Worm (Caenorhabditis elegans) whole organism, L2 larva: ENCODE measurements around the gene F09E5.8.
A peak's percentile ranks its signal among the peaks of the same experiment; 100 is the strongest.

Experiments
- C34F6.9 ChIP-seq: fragments of 150-350 bp; optimal IDR thresholded peaks from 2 replicates; lab custom pipeline; 2014; ENCODE audit warnings: missing biosample characterization, missing genetic modification characterization
- F13H6.1 ChIP-seq: sonication (generic microtip); optimal IDR thresholded peaks from 2 replicates; lab custom pipeline; 2016; ENCODE audit warnings: missing genetic modification characterization, missing compliant biosample characterization
- R02D3.7 ChIP-seq: fragments of 150-350 bp; optimal IDR thresholded peaks from 2 replicates; lab custom pipeline; 2014; ENCODE audit warnings: missing biosample characterization, missing genetic modification characterization
- Y55F3AM.14 ChIP-seq: fragments of 200-800 bp; sonication (Bioruptor generic); optimal IDR thresholded peaks from 2 replicates; lab custom pipeline; 2018; ENCODE audit warnings: mild to moderate bottlenecking, missing genetic modification characterization, missing compliant biosample characterization
- ZK546.5 ChIP-seq: sonication (generic microtip); optimal IDR thresholded peaks from 2 replicates; lab custom pipeline; 2017; ENCODE audit warnings: missing biosample characterization, missing genetic modification characterization
- alr-1 ChIP-seq: fragments of 150-350 bp; optimal IDR thresholded peaks from 2 replicates; lab custom pipeline; 2014; ENCODE audit warnings: missing biosample characterization, missing genetic modification characterization
- ama-1 ChIP-seq: fragments of 150-350 bp; optimal IDR thresholded peaks from 2 replicates; lab custom pipeline; 2018; ENCODE audit warnings: inconsistent platforms
- ceh-16 ChIP-seq: fragments of 150-350 bp; optimal IDR thresholded peaks from 2 replicates; lab custom pipeline; 2014; ENCODE audit warnings: missing biosample characterization, missing genetic modification characterization
- ceh-82 ChIP-seq: fragments of 150-350 bp; optimal IDR thresholded peaks from 2 replicates; lab custom pipeline; 2014; ENCODE audit warnings: missing biosample characterization, missing genetic modification characterization
- crh-2 ChIP-seq: sonication (generic microtip); optimal IDR thresholded peaks from 2 replicates; lab custom pipeline; 2017; ENCODE audit warnings: missing biosample characterization, missing genetic modification characterization
- dmd-4 ChIP-seq: sonication (generic microtip); optimal IDR thresholded peaks from 2 replicates; lab custom pipeline; 2017; ENCODE audit warnings: missing biosample characterization, missing genetic modification characterization
- egl-27 ChIP-seq: sonication (generic microtip); optimal IDR thresholded peaks from 3 replicates; lab custom pipeline; 2017; ENCODE audit warnings: missing biosample characterization, missing genetic modification reagents, missing genetic modification characterization
- fos-1 ChIP-seq: fragments of 150-350 bp; optimal IDR thresholded peaks from 2 replicates; lab custom pipeline; 2014; ENCODE audit warnings: missing biosample characterization, missing genetic modification characterization
- lin-13 ChIP-seq: fragments of 150-350 bp; optimal IDR thresholded peaks from 2 replicates; lab custom pipeline; 2014; ENCODE audit warnings: missing biosample characterization, missing genetic modification reagents, missing genetic modification characterization
- lsy-2 ChIP-seq, 2 experiments: fragments of 150-350 bp in 1 of 2; sonication (generic microtip) in 1 of 2; optimal IDR thresholded peaks; 2 replicates each; lab custom pipeline; 2014 to 2017; ENCODE audit warnings: missing biosample characterization in 2 of 2, missing genetic modification characterization in 2 of 2
- mab-5 ChIP-seq: fragments of 150-350 bp; optimal IDR thresholded peaks from 2 replicates; lab custom pipeline; 2014; ENCODE audit warnings: missing biosample characterization, missing genetic modification characterization
- mbf-1 ChIP-seq: sonication (generic microtip); optimal IDR thresholded peaks from 2 replicates; lab custom pipeline; 2017; ENCODE audit warnings: missing biosample characterization, missing genetic modification characterization
- mdl-1 ChIP-seq, 2 experiments: fragments of 150-350 bp in 1 of 2; sonication (generic microtip) in 1 of 2; optimal IDR thresholded peaks; 2 replicates each; lab custom pipeline; 2017; ENCODE audit warnings: missing biosample characterization in 2 of 2, missing genetic modification characterization in 2 of 2
- nhr-11 ChIP-seq: fragments of 150-350 bp; optimal IDR thresholded peaks from 2 replicates; lab custom pipeline; 2014; ENCODE audit warnings: missing biosample characterization, missing genetic modification characterization
- nhr-12 ChIP-seq: fragments of 150-350 bp; optimal IDR thresholded peaks from 2 replicates; lab custom pipeline; 2014; ENCODE audit warnings: missing biosample characterization, missing genetic modification characterization
- nhr-129 ChIP-seq: fragments of 150-350 bp; optimal IDR thresholded peaks from 2 replicates; lab custom pipeline; 2014; ENCODE audit warnings: missing biosample characterization, missing genetic modification characterization
- nhr-21 ChIP-seq: fragments of 150-350 bp; optimal IDR thresholded peaks from 2 replicates; lab custom pipeline; 2014; ENCODE audit warnings: missing biosample characterization, missing genetic modification characterization
- nhr-25 ChIP-seq: fragments of 150-350 bp; sonication (generic microtip); optimal IDR thresholded peaks from 3 replicates; lab custom pipeline; 2014; ENCODE audit warnings: missing biosample characterization, missing genetic modification characterization
- nhr-77 ChIP-seq: fragments of 150-350 bp; optimal IDR thresholded peaks from 2 replicates; lab custom pipeline; 2014; ENCODE audit warnings: missing biosample characterization, missing genetic modification characterization
- sma-3 ChIP-seq: sonication (generic microtip); optimal IDR thresholded peaks from 2 replicates; lab custom pipeline; 2016; ENCODE audit warnings: missing genetic modification reagents, missing genetic modification characterization, missing compliant biosample characterization
- sma-9 ChIP-seq, 2 experiments: fragments of 150-350 bp in 1 of 2; sonication (generic microtip) in 1 of 2; optimal IDR thresholded peaks; 2 replicates each; lab custom pipeline; 2014 to 2016; ENCODE audit warnings: missing genetic modification characterization in 2 of 2, mild to moderate bottlenecking in 1 of 2, missing biosample characterization in 1 of 2, missing compliant biosample characterization in 1 of 2, missing genetic modification reagents in 1 of 2, moderate library complexity in 1 of 2
- snpc-4 ChIP-seq: fragments of 150-350 bp; optimal IDR thresholded peaks from 2 replicates; lab custom pipeline; 2014; ENCODE audit warnings: missing biosample characterization, missing genetic modification characterization
- unc-55 ChIP-seq: fragments of 150-350 bp; sonication (generic microtip); optimal IDR thresholded peaks from 3 replicates; lab custom pipeline; 2014; ENCODE audit warnings: missing biosample characterization, missing genetic modification reagents, missing genetic modification characterization
- ztf-11 ChIP-seq: sonication (generic microtip); optimal IDR thresholded peaks from 2 replicates; lab custom pipeline; 2017; ENCODE audit warnings: missing biosample characterization, missing genetic modification characterization

The F09E5.8 gene

ce11 chrII:5330206-5330686 is 20.2 kb upstream of the F09E5.8 start (continued):
- TF ChIP-seq alr-1 (no peak), sma-9 (GFP tag; optimal IDR thresholded peaks at IDR 0.05; lab: Kevin White, UChicago) (peak; percentile 98), sma-9 (tag; optimal IDR thresholded peaks at IDR 0.05; lab: Kevin White, UChicago) (peak; percentile 82), ZK546.5 (tag; lab: Kevin White, UChicago) (no peak), mab-5 (tag; lab: Kevin White, UChicago) (peak; percentile 39), R02D3.7 (tag; lab: Kevin White, UChicago) (no peak), snpc-4 (tag; lab: Kevin White, UChicago) (peak; percentile 4), dmd-4 (tag; lab: Kevin White, UChicago) (no peak), ceh-82 (tag; lab: Kevin White, UChicago) (no peak)
- TF ChIP-seq, all 48 proteins: peak for 27

ce11 chrII:5331677-5332303 is 18.7 kb upstream of the F09E5.8 start:
- TF ChIP-seq R02D3.7 (tag; lab: Kevin White, UChicago): no peak
- TF ChIP-seq lin-13 (GFP tag; lab: Kevin White, UChicago): no peak
- peak; percentile 43 for TF ChIP-seq F13H6.1 (tag; lab: Kevin White, UChicago)
- TF ChIP-seq fos-1 (tag; lab: Kevin White, UChicago): peak; percentile 58
- no peak for TF ChIP-seq ztf-11 (tag; lab: Kevin White, UChicago)
- peak; percentile 2 for TF ChIP-seq ama-1 (lab: Kevin White, UChicago)
- no peak for TF ChIP-seq mbf-1 (tag; lab: Kevin White, UChicago)
- TF ChIP-seq sma-9 (GFP tag; optimal IDR thresholded peaks at IDR 0.05; lab: Kevin White, UChicago): peak; percentile 13
- no peak for TF ChIP-seq sma-9 (tag; optimal IDR thresholded peaks at IDR 0.05; lab: Kevin White, UChicago)
- TF ChIP-seq sma-3 (GFP tag; lab: Kevin White, UChicago): peak; percentile 5
- no peak for TF ChIP-seq ceh-16 (tag; lab: Kevin White, UChicago)
- TF ChIP-seq egl-27: no peak
- peak; percentile 11 for TF ChIP-seq nhr-129 (tag; lab: Kevin White, UChicago)

- TF ChIP-seq ceh-82 (tag; lab: Kevin White, UChicago) (no peak), nhr-21 (tag; lab: Kevin White, UChicago) (peak; percentile 15), fos-1 (tag; lab: Kevin White, UChicago) (peak; percentile 37), lsy-2 (tag; optimal IDR thresholded peaks at IDR 0.05; lab: Kevin White, UChicago) (no peak), sma-9 (GFP tag; optimal IDR thresholded peaks at IDR 0.05; lab: Kevin White, UChicago) (peak; percentile 53), sma-9 (tag; optimal IDR thresholded peaks at IDR 0.05; lab: Kevin White, UChicago) (no peak)
Measured at ce11 chrII:5332345-5333124, 17.9 kb upstream of the F09E5.8 start.

- peak; percentile 6 for TF ChIP-seq sma-9 (GFP tag; optimal IDR thresholded peaks at IDR 0.05; lab: Kevin White, UChicago)
- no peak for TF ChIP-seq sma-9 (tag; optimal IDR thresholded peaks at IDR 0.05; lab: Kevin White, UChicago)
- TF ChIP-seq unc-55 (GFP tag; lab: Kevin White, UChicago): no peak
- TF ChIP-seq R02D3.7 (tag; lab: Kevin White, UChicago): no peak
- peak; percentile 19 for TF ChIP-seq nhr-21 (tag; lab: Kevin White, UChicago)
- TF ChIP-seq fos-1 (tag; lab: Kevin White, UChicago): peak; percentile 53
- TF ChIP-seq, all 48 proteins: peak for 3
Measured at ce11 chrII:5333729-5334255, 16.7 kb upstream of the F09E5.8 start.

- TF ChIP-seq C34F6.9 (tag; lab: Kevin White, UChicago) (peak; percentile 15), lin-13 (GFP tag; lab: Kevin White, UChicago) (peak; percentile 2), nhr-12 (tag; lab: Kevin White, UChicago) (no peak), lsy-2 (tag; optimal IDR thresholded peaks at IDR 0.05; lab: Kevin White, UChicago) (peak in 1 of 2 experiments; percentile 12), nhr-129 (tag; lab: Kevin White, UChicago) (peak; percentile 56), nhr-21 (tag; lab: Kevin White, UChicago) (peak; percentile 31), nhr-11 (tag; lab: Kevin White, UChicago) (no peak)
Measured at ce11 chrII:5334628-5335027, 15.8 kb upstream of the F09E5.8 start.

- TF ChIP-seq mdl-1 (tag; optimal IDR thresholded peaks at IDR 0.05; lab: Kevin White, UChicago) (no peak), sma-9 (GFP tag; optimal IDR thresholded peaks at IDR 0.05; lab: Kevin White, UChicago) (peak; percentile 27), sma-9 (tag; optimal IDR thresholded peaks at IDR 0.05; lab: Kevin White, UChicago) (no peak), unc-55 (GFP tag; lab: Kevin White, UChicago) (peak; percentile 64), crh-2 (tag; lab: Kevin White, UChicago) (peak; percentile 60), mab-5 (tag; lab: Kevin White, UChicago) (peak; percentile 13), C34F6.9 (tag; lab: Kevin White, UChicago) (no peak), nhr-25 (no peak), nhr-77 (tag; lab: Kevin White, UChicago) (no peak), ceh-16 (tag; lab: Kevin White, UChicago) (no peak), Y55F3AM.14 (GFP tag; lab: Kevin White, UChicago) (no peak), nhr-21 (tag; lab: Kevin White, UChicago) (peak; percentile 64), fos-1 (tag; lab: Kevin White, UChicago) (peak; percentile 41)
Measured at ce11 chrII:5335370-5336034, 15.0 kb upstream of the F09E5.8 start.
